Fruit fly (Drosophila melanogaster) whole organism, embryonic: ENCODE results near the gene mio.

ENCODE experiments used
- CG10147 ChIP-seq: fragments of 200-800 bp; sonication (Bioruptor generic); optimal IDR thresholded peaks from 2 replicates; lab custom pipeline; 2019; ENCODE audit warnings: missing biosample characterization, mild to moderate bottlenecking, missing genetic modification characterization, moderate library complexity
- CG1024 ChIP-seq: fragments of 200-800 bp; sonication (Bioruptor generic); IDR thresholded peaks from 2 replicates; pipeline ENCODE4 v1.3.6; 2022; ENCODE audit warnings: missing biosample characterization, missing genetic modification characterization
- CG11398 ChIP-seq: fragments of 200-800 bp; sonication (Bioruptor generic); optimal IDR thresholded peaks from 2 replicates; lab custom pipeline; 2016; ENCODE audit warnings: missing biosample characterization, missing genetic modification characterization
- CG14860 ChIP-seq: fragments of 200-800 bp; sonication (Bioruptor generic); IDR thresholded peaks from 3 replicates; pipeline ENCODE4 v1.3.6; 2022; ENCODE audit warnings: missing biosample characterization, missing genetic modification characterization; ENCODE audit not compliant: partially characterized antibody
- CG15696 ChIP-seq: fragments of 200-800 bp; sonication (Bioruptor generic); optimal IDR thresholded peaks from 2 replicates; lab custom pipeline; 2019; ENCODE audit warnings: missing biosample characterization, mild to moderate bottlenecking, missing genetic modification characterization, moderate library complexity
- CG17361 ChIP-seq: fragments of 200-800 bp; sonication (Bioruptor generic); IDR thresholded peaks from 3 replicates; pipeline ENCODE4 v1.3.6; 2022; ENCODE audit warnings: missing biosample characterization, missing genetic modification characterization
- CG2875 ChIP-seq: fragments of 200-800 bp; sonication (Bioruptor generic); optimal IDR thresholded peaks from 2 replicates; lab custom pipeline; 2017; ENCODE audit warnings: missing biosample characterization, mild to moderate bottlenecking, missing genetic modification characterization, missing genetic modification reagents
- CG2889 ChIP-seq: fragments of 200-800 bp; sonication (Bioruptor generic); IDR thresholded peaks from 3 replicates; pipeline ENCODE4 v1.3.6; 2022; ENCODE audit warnings: missing biosample characterization, missing genetic modification characterization
- CG3065 ChIP-seq: fragments of 200-800 bp; sonication (Bioruptor generic); optimal IDR thresholded peaks from 2 replicates; lab custom pipeline; 2016; ENCODE audit warnings: missing biosample characterization, missing genetic modification characterization
- CG31224 ChIP-seq: fragments of 200-800 bp; sonication (Bioruptor generic); IDR thresholded peaks from 2 replicates; pipeline ENCODE4 v1.3.6; 2022; ENCODE audit warnings: missing biosample characterization, missing genetic modification characterization
- CG31441 ChIP-seq: fragments of 200-800 bp; sonication (Bioruptor generic); IDR thresholded peaks from 2 replicates; pipeline ENCODE4 v1.3.6; 2022; ENCODE audit warnings: missing biosample characterization, missing genetic modification characterization
- CG34224 ChIP-seq: fragments of 200-800 bp; sonication (Bioruptor generic); IDR thresholded peaks from 3 replicates; pipeline ENCODE4 v1.3.6; 2022; ENCODE audit warnings: missing biosample characterization, missing genetic modification characterization; ENCODE audit not compliant: partially characterized antibody
- CG3847 ChIP-seq: fragments of 200-800 bp; sonication (Bioruptor generic); IDR thresholded peaks from 2 replicates; pipeline ENCODE4 v1.3.6; 2022; ENCODE audit warnings: missing biosample characterization, missing genetic modification characterization
- CG5953 ChIP-seq: fragments of 200-800 bp; sonication (Bioruptor generic); IDR thresholded peaks from 2 replicates; pipeline ENCODE4 v1.3.6; 2022; ENCODE audit warnings: missing biosample characterization, missing genetic modification characterization
- CG7928 ChIP-seq: fragments of 200-800 bp; sonication (Bioruptor generic); optimal IDR thresholded peaks from 2 replicates; lab custom pipeline; 2017; ENCODE audit warnings: missing biosample characterization, mild to moderate bottlenecking, missing genetic modification characterization
- CG9727 ChIP-seq: fragments of 200-800 bp; sonication (Bioruptor generic); optimal IDR thresholded peaks from 3 replicates; lab custom pipeline; 2017; ENCODE audit warnings: missing biosample characterization, mild to moderate bottlenecking, missing genetic modification characterization
- D19B ChIP-seq: fragments of 200-800 bp; sonication (Bioruptor generic); optimal IDR thresholded peaks from 2 replicates; lab custom pipeline; 2017; ENCODE audit warnings: missing biosample characterization, mild to moderate bottlenecking, missing genetic modification characterization
- Dp ChIP-seq: fragments of 200-800 bp; sonication (Bioruptor generic); optimal IDR thresholded peaks from 2 replicates; lab custom pipeline; 2018; ENCODE audit warnings: missing biosample characterization, mild to moderate bottlenecking, missing genetic modification characterization, moderate library complexity
- Ets97D ChIP-seq: fragments of 200-800 bp; sonication (Bioruptor generic); optimal IDR thresholded peaks from 3 replicates; lab custom pipeline; 2016; ENCODE audit warnings: missing biosample characterization, missing genetic modification characterization
- Fer3 ChIP-seq: fragments of 200-800 bp; sonication (Bioruptor generic); optimal IDR thresholded peaks from 2 replicates; lab custom pipeline; 2018; ENCODE audit warnings: missing biosample characterization, mild to moderate bottlenecking, missing genetic modification characterization, moderate library complexity
- HLH54F ChIP-seq: fragments of 200-800 bp; sonication (Bioruptor generic); optimal IDR thresholded peaks from 3 replicates; lab custom pipeline; 2016; ENCODE audit warnings: missing biosample characterization, missing genetic modification characterization
- HLHmδ ChIP-seq: fragments of 200-800 bp; sonication (Bioruptor generic); optimal IDR thresholded peaks from 2 replicates; lab custom pipeline; 2018; ENCODE audit warnings: missing biosample characterization, mild to moderate bottlenecking, missing genetic modification characterization, moderate library complexity
- Myb ChIP-seq: fragments of 200-800 bp; sonication (Bioruptor generic); optimal IDR thresholded peaks from 2 replicates; lab custom pipeline; 2016; ENCODE audit warnings: missing biosample characterization, missing genetic modification characterization
- Neu2 ChIP-seq: fragments of 200-800 bp; sonication (Bioruptor generic); optimal IDR thresholded peaks from 3 replicates; lab custom pipeline; 2016; ENCODE audit warnings: missing biosample characterization, missing genetic modification characterization, borderline replicate concordance
- Sox102F ChIP-seq: fragments of 200-800 bp; sonication (Bioruptor generic); optimal IDR thresholded peaks from 2 replicates; lab custom pipeline; 2018; ENCODE audit warnings: missing biosample characterization, mild to moderate bottlenecking, missing genetic modification characterization, moderate library complexity
- Ssrp ChIP-seq: fragments of 200-800 bp; sonication (Bioruptor generic); optimal IDR thresholded peaks from 2 replicates; lab custom pipeline; 2018; ENCODE audit warnings: missing biosample characterization, mild to moderate bottlenecking, missing genetic modification characterization, moderate library complexity
- Trl ChIP-seq, 3 experiments: fragments of >200 bp in 2 of 3; fragments of 200-800 bp in 1 of 3; sonication (Bioruptor generic) in 1 of 3; optimal IDR thresholded peaks; 2 replicates in 1 of 3; 3 replicates in 2 of 3; lab custom pipeline; 2016 to 2017; ENCODE audit warnings: missing biosample characterization in 1 of 3, missing genetic modification characterization in 1 of 3
- ac ChIP-seq: fragments of 200-800 bp; sonication (Bioruptor generic); optimal IDR thresholded peaks from 3 replicates; lab custom pipeline; 2017; ENCODE audit warnings: missing biosample characterization, mild to moderate bottlenecking, missing genetic modification characterization
- ase ChIP-seq: fragments of 200-800 bp; sonication (Bioruptor generic); IDR thresholded peaks from 3 replicates; pipeline ENCODE4 v1.3.6; 2022; ENCODE audit warnings: missing biosample characterization, missing genetic modification characterization
- bbx ChIP-seq: fragments of 200-800 bp; sonication (Bioruptor generic); IDR thresholded peaks from 2 replicates; pipeline ENCODE4 v1.3.6; 2022; ENCODE audit warnings: missing biosample characterization, missing genetic modification characterization; ENCODE audit not compliant: partially characterized antibody
- bigmax ChIP-seq: fragments of 200-800 bp; sonication (Bioruptor generic); optimal IDR thresholded peaks from 2 replicates; lab custom pipeline; 2018; ENCODE audit warnings: missing biosample characterization, mild to moderate bottlenecking, missing genetic modification characterization
- chinmo ChIP-seq: fragments of 200-800 bp; sonication (Bioruptor generic); IDR thresholded peaks from 4 replicates; pipeline ENCODE4 v1.3.6; 2022; ENCODE audit warnings: missing biosample characterization, missing genetic modification characterization; ENCODE audit not compliant: partially characterized antibody
- chm ChIP-seq: fragments of 200-800 bp; sonication (Bioruptor generic); IDR thresholded peaks from 2 replicates; pipeline ENCODE4 v1.3.6; 2022; ENCODE audit warnings: missing biosample characterization, missing genetic modification characterization
- chn ChIP-seq: fragments of 200-800 bp; sonication (Bioruptor generic); optimal IDR thresholded peaks from 2 replicates; lab custom pipeline; 2016; ENCODE audit warnings: missing biosample characterization, missing genetic modification characterization
- croc ChIP-seq: fragments of 200-800 bp; sonication (Bioruptor generic); conservative IDR thresholded peaks from 3 replicates; pipeline ENCODE4 v1.3.6; 2022; ENCODE audit warnings: missing biosample characterization, missing genetic modification characterization
- dati ChIP-seq: fragments of 200-800 bp; sonication (Bioruptor generic); IDR thresholded peaks from 2 replicates; pipeline ENCODE4 v1.3.6; 2022; ENCODE audit warnings: missing biosample characterization, missing genetic modification characterization
- ftz-f1 ChIP-seq: fragments of 200-800 bp; sonication (Bioruptor generic); optimal IDR thresholded peaks from 2 replicates; lab custom pipeline; 2016; ENCODE audit warnings: missing biosample characterization, missing genetic modification characterization
- grau ChIP-seq: fragments of 200-800 bp; optimal IDR thresholded peaks from 3 replicates; lab custom pipeline; 2019; ENCODE audit warnings: missing biosample characterization, mild to moderate bottlenecking, missing genetic modification characterization, moderate library complexity
- gro ChIP-seq: fragments of 200-800 bp; sonication (Bioruptor generic); optimal IDR thresholded peaks from 2 replicates; lab custom pipeline; 2016; ENCODE audit warnings: missing biosample characterization, missing genetic modification characterization
- ham ChIP-seq: fragments of 200-800 bp; sonication (Bioruptor generic); IDR thresholded peaks from 2 replicates; pipeline ENCODE4 v1.3.6; 2022; ENCODE audit warnings: missing biosample characterization, missing genetic modification characterization
- her ChIP-seq: fragments of 200-800 bp; sonication (Bioruptor generic); optimal IDR thresholded peaks from 2 replicates; lab custom pipeline; 2016; ENCODE audit warnings: missing biosample characterization, missing genetic modification characterization
- inv ChIP-seq: fragments of 200-800 bp; sonication (Bioruptor generic); IDR thresholded peaks from 2 replicates; pipeline ENCODE4 v1.3.6; 2022; ENCODE audit warnings: missing biosample characterization, missing genetic modification characterization; ENCODE audit not compliant: partially characterized antibody
- lbe ChIP-seq: fragments of 200-800 bp; sonication (Bioruptor generic); optimal IDR thresholded peaks from 2 replicates; lab custom pipeline; 2016; ENCODE audit warnings: missing biosample characterization, mild to moderate bottlenecking, missing genetic modification characterization
- nom ChIP-seq: fragments of 200-800 bp; sonication (Bioruptor generic); optimal IDR thresholded peaks from 2 replicates; lab custom pipeline; 2017; ENCODE audit warnings: missing biosample characterization, missing genetic modification characterization, mild to moderate bottlenecking, moderate library complexity, missing genetic modification reagents
- pum ChIP-seq: fragments of 200-800 bp; sonication (Bioruptor generic); optimal IDR thresholded peaks from 2 replicates; lab custom pipeline; 2016; ENCODE audit warnings: missing biosample characterization, missing genetic modification characterization
- sima ChIP-seq: fragments of 200-800 bp; sonication (Bioruptor generic); optimal IDR thresholded peaks from 2 replicates; lab custom pipeline; 2016; ENCODE audit warnings: missing biosample characterization, missing genetic modification characterization
- slp2 ChIP-seq: fragments of 200-800 bp; sonication (Bioruptor generic); optimal IDR thresholded peaks from 2 replicates; lab custom pipeline; 2016; ENCODE audit warnings: missing biosample characterization, missing genetic modification characterization
- sr ChIP-seq: fragments of 200-800 bp; sonication (Bioruptor generic); IDR thresholded peaks from 3 replicates; pipeline ENCODE4 v1.3.6; 2022; ENCODE audit warnings: missing biosample characterization, missing genetic modification characterization
- trh ChIP-seq: fragments of 200-800 bp; sonication (Bioruptor generic); optimal IDR thresholded peaks from 2 replicates; lab custom pipeline; 2016; ENCODE audit warnings: missing biosample characterization, missing genetic modification characterization
- zen ChIP-seq: fragments of 200-800 bp; sonication (Bioruptor generic); optimal IDR thresholded peaks from 3 replicates; lab custom pipeline; 2018; ENCODE audit warnings: missing biosample characterization, mild to moderate bottlenecking, missing genetic modification characterization, moderate library complexity

mio gene

DNA sequence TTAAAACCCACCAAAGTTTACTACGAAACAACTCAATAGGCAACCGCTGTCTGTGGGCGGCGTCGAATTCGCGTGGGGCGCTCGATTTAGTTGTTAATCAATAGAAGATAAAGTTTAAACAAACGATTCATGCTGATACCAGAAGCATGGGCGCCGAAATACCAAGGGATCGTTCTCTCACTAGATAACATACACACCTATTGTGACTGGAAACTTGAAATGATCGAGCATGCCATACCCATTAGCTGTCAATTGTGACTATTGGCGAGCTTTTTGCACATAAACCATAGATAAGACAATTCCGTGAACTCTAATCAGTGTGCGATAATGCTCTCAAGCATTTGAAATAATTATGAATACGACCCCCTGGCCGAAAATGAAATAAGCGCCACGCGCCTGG, 37.7 kb upstream of the mio start (continued):
- peak; percentile 83 for TF ChIP-seq HLH54F
- no peak for TF ChIP-seq CG34224 (GFP tag; lab: Robert Waterston, UW)
- no peak for TF ChIP-seq Neu2 (GFP tag; lab: Kevin White, UChicago)
- peak; percentile 25 for TF ChIP-seq CG9727 (GFP tag; lab: Kevin White, UChicago)
- TF ChIP-seq dati (GFP tag; lab: Robert Waterston, UW) = 0 out of 2 replicates have a peak, but pooled peaks have one; percentile 21
- TF ChIP-seq CG7928 (GFP tag; lab: Kevin White, UChicago) = peak; percentile 40
- peak; percentile 64 for TF ChIP-seq Ssrp (tag; lab: Kevin White, UChicago)
- no peak for TF ChIP-seq CG14860 (GFP tag; lab: Robert Waterston, UW)
- TF ChIP-seq CG17361 (GFP tag; lab: Robert Waterston, UW) = peak; percentile 17; the same call in 1 of the 3 replicates
- peak; percentile 90 for TF ChIP-seq gro (GFP tag; lab: Kevin White, UChicago)
- peak; percentile 80 for TF ChIP-seq CG3847 (GFP tag; lab: Robert Waterston, UW)
- peak; percentile 97 for TF ChIP-seq D19B (GFP tag; lab: Kevin White, UChicago)
- TF ChIP-seq slp2 (GFP tag; lab: Kevin White, UChicago) = peak; percentile 75
- no peak; the same call in 1 of the 2 replicates for TF ChIP-seq CG31441 (GFP tag; lab: Robert Waterston, UW)
- peak; percentile 89 for TF ChIP-seq Sox102F (GFP tag; lab: Kevin White, UChicago)
- no peak for TF ChIP-seq nom (GFP tag; lab: Kevin White, UChicago)
- peak; percentile 38 for TF ChIP-seq zen (tag; lab: Kevin White, UChicago)
- TF ChIP-seq her = peak; percentile 80
- no peak for TF ChIP-seq lbe (GFP tag; lab: Kevin White, UChicago)
- peak; percentile 75 for TF ChIP-seq CG31224 (GFP tag; lab: Robert Waterston, UW)
- TF ChIP-seq CG11398 = peak; percentile 58
- no peak for TF ChIP-seq Dp (GFP tag; lab: Kevin White, UChicago)
- TF ChIP-seq sr (GFP tag; lab: Robert Waterston, UW) = peak; percentile 91
- TF ChIP-seq Fer3 (tag; lab: Kevin White, UChicago) = peak; percentile 80
- TF ChIP-seq bigmax = no peak
- TF ChIP-seq chinmo = no peak; the same call in 3 of the 4 replicates
- peak; percentile 74 for TF ChIP-seq chn (GFP tag; lab: Kevin White, UChicago)
- TF ChIP-seq croc (GFP tag; lab: Robert Waterston, UW) = peak; percentile 21; the same call in 1 of the 3 replicates
- TF ChIP-seq ac = no peak
- TF ChIP-seq CG5953 (GFP tag; lab: Robert Waterston, UW) = peak; percentile 68; the same call in 1 of the 2 replicates
- no peak for TF ChIP-seq bbx (GFP tag; lab: Robert Waterston, UW)
- peak; percentile 54 for TF ChIP-seq trh
- TF ChIP-seq ham (GFP tag; lab: Robert Waterston, UW) = peak; percentile 69; the same call in 1 of the 2 replicates
- TF ChIP-seq sima (GFP tag; lab: Kevin White, UChicago) = peak; percentile 34
- peak; percentile 64 for TF ChIP-seq chm (GFP tag; lab: Robert Waterston, UW)
- TF ChIP-seq CG1024 (GFP tag; lab: Robert Waterston, UW) = no peak
- TF ChIP-seq CG10147 (GFP tag; lab: Kevin White, UChicago) = peak; percentile 82
- TF ChIP-seq Trl (optimal IDR thresholded peaks at IDR 0.05; lab: Kevin White, UChicago) = no peak
- TF ChIP-seq Trl (GFP tag; optimal IDR thresholded peaks at IDR 0.05; lab: Kevin White, UChicago) = peak; percentile 71
- no peak for TF ChIP-seq inv (GFP tag; lab: Robert Waterston, UW)
- peak; percentile 29 for TF ChIP-seq CG3065
- TF ChIP-seq grau = peak; percentile 81
- peak; percentile 8 for TF ChIP-seq CG2875 (GFP tag; lab: Kevin White, UChicago)
- peak; percentile 76 for TF ChIP-seq pum (GFP tag; lab: Kevin White, UChicago)
- peak; percentile 14 for TF ChIP-seq CG15696 (tag; lab: Kevin White, UChicago)
- TF ChIP-seq CG2889 (GFP tag; lab: Robert Waterston, UW) = no peak
- TF ChIP-seq HLHmδ = no peak
- peak; percentile 65 for TF ChIP-seq Myb
- TF ChIP-seq ftz-f1 (GFP tag; lab: Kevin White, UChicago) = no peak
- TF ChIP-seq ase (GFP tag; lab: Robert Waterston, UW) = peak; percentile 71; the same call in 2 of the 3 replicates
- peak; percentile 21 for TF ChIP-seq Ets97D (GFP tag; lab: Kevin White, UChicago)
